Fruit fly (Drosophila melanogaster) whole organism, wandering third instar larva: ENCODE data around the gene CG42512.

Experiments
- CG32264 ChIP-seq: fragments of 200-800 bp; sonication (Bioruptor generic); optimal IDR thresholded peaks from 2 replicates; lab custom pipeline; 2016; ENCODE audit warnings: missing biosample characterization, missing genetic modification characterization
- CG9705 ChIP-seq: fragments of 200-800 bp; sonication (Bioruptor generic); optimal IDR thresholded peaks from 2 replicates; lab custom pipeline; 2018; ENCODE audit warnings: missing biosample characterization, mild to moderate bottlenecking, missing genetic modification characterization
- N ChIP-seq: fragments of >200 bp; optimal IDR thresholded peaks from 2 replicates; lab custom pipeline; 2018; ENCODE audit warnings: missing biosample characterization, missing external identifiers, missing genetic modification characterization
- Rel ChIP-seq, 2 experiments: fragments of 200-800 bp; sonication (Bioruptor generic) in 1 of 2; optimal IDR thresholded peaks; 2 replicates in 1 of 2; 3 replicates in 1 of 2; lab custom pipeline; 2016 to 2019; ENCODE audit warnings: mild to moderate bottlenecking in 2 of 2, missing biosample characterization in 2 of 2, missing genetic modification characterization in 2 of 2, moderate library complexity in 1 of 2
- Sp1 ChIP-seq: fragments of 200-800 bp; sonication (Bioruptor generic); optimal IDR thresholded peaks from 3 replicates; lab custom pipeline; 2019; ENCODE audit warnings: missing biosample characterization, mild to moderate bottlenecking, missing genetic modification characterization, moderate library complexity
- br ChIP-seq: fragments of 200-800 bp; sonication (Bioruptor generic); optimal IDR thresholded peaks from 2 replicates; lab custom pipeline; 2016; ENCODE audit warnings: missing biosample characterization, missing genetic modification characterization
- dmrt93B ChIP-seq: fragments of 200-800 bp; sonication (Bioruptor generic); optimal IDR thresholded peaks from 2 replicates; lab custom pipeline; 2018; ENCODE audit warnings: missing biosample characterization, mild to moderate bottlenecking, missing genetic modification characterization
- ey ChIP-seq: fragments of 200-800 bp; sonication (Bioruptor generic); optimal IDR thresholded peaks from 2 replicates; lab custom pipeline; 2016; ENCODE audit warnings: missing biosample characterization, missing genetic modification characterization
- fru ChIP-seq: fragments of 200-800 bp; sonication (Bioruptor generic); optimal IDR thresholded peaks from 3 replicates; lab custom pipeline; 2016; ENCODE audit warnings: missing biosample characterization, mild to moderate bottlenecking, missing genetic modification characterization
- h ChIP-seq: fragments of 200-800 bp; sonication (Bioruptor generic); optimal IDR thresholded peaks from 3 replicates; lab custom pipeline; 2016; ENCODE audit warnings: missing biosample characterization, mild to moderate bottlenecking, missing genetic modification characterization
- pan ChIP-seq: fragments of >200 bp; optimal IDR thresholded peaks from 2 replicates; lab custom pipeline; 2017
- sage ChIP-seq: fragments of 200-800 bp; sonication (Bioruptor generic); optimal IDR thresholded peaks from 2 replicates; lab custom pipeline; 2016; ENCODE audit warnings: missing biosample characterization, mild to moderate bottlenecking, missing genetic modification characterization
- sv ChIP-seq: fragments of 200-800 bp; sonication (Bioruptor generic); optimal IDR thresholded peaks from 3 replicates; lab custom pipeline; 2016; ENCODE audit warnings: missing biosample characterization, missing genetic modification characterization
- tai ChIP-seq: sonication (Bioruptor generic); optimal IDR thresholded peaks from 2 replicates; lab custom pipeline; 2016; ENCODE audit warnings: missing biosample characterization, missing genetic modification characterization

CG42512 gene

DNA sequence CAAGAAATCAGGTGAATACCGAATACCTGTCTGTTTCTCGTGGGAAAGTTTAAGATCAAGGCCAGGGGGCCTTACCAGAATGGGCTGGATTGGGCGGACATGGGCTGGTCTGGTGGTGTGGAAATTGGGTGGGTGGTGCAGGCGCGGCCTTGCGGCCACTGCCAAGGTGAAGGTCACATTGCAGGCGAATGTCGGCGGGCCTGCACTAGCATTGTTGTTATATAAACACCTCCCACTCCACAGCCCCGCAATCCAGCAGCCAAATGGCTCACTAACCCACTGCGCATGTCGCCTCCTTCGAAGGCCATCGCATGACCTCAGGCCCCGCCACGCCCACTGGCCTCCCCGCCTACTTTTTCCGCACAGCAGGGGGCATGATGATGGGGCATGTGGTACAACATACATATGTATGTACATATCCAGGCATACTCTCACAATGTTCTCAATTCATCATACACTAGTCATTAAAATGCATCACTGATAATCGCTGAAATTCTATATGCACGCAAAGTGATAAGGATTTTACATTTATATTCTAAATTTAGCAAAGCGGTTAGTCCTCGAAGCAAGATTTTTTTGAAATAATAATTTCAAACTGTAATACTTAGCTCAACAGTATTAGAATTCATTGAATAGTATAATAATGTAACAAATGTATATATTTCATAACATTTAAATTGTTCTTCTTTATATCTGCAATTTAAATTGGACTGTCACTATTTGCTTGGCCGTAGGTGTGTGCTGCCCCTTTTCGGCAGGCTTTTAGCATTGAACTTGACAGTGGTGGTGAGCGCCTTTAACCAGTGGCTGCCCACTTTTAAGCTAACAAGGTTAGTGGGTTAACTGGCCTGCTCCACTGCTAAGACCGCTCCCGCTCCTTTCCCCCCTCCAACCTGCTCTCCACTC, 45.7 kb downstream of the CG42512 start:
- TF ChIP-seq fru (no peak), N (GFP tag; lab: Kevin White, UChicago) (no peak)

DNA sequence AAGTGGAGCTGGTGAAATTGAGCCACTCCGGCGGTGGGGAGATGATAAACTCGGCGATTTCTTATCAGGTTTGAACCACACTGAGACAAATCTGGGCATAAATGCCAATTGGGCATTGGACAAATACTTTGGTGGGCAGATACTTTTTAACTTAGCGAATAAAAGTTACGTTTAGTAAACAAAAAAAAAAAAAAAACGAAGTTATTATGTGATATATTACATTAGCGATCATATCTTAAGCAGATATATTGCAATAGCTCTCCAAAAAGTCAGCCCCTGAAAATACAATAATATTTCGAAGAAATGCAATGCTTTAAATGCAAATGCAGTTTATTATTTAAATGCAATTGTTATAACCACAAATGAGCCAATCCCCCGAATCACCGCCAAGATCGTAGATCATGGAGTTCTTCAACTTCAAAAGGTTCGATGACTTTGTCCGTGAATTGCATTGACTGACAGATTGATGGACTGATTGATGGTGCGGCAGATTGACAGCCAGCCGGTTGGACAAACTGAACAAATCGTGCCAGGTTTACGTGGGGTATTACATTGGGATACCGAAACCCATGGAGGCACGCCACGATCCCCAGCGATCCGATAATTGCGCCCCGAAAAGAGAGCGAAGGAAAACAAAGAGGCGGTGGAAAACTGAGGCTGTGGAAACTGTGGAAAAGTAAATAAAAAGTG, 46.9 kb downstream of the CG42512 start:
- TF ChIP-seq Rel (GFP tag; optimal IDR thresholded peaks at IDR 0.05; lab: Kevin White, UChicago) (no peak), Rel (tag; optimal IDR thresholded peaks at IDR 0.05; lab: Kevin White, UChicago) (no peak), CG32264 (GFP tag; lab: Kevin White, UChicago) (no peak), ey (GFP tag; lab: Kevin White, UChicago) (no peak), CG9705 (GFP tag; lab: Kevin White, UChicago) (no peak), dmrt93B (no peak)

dm6 chrX:16700070-16700469, 48.9 kb downstream of the CG42512 start, which contains the start of gene CG9676:
Gene CG9676, minus strand, starts transcription at chrX:16700170.
- TF ChIP-seq sv (GFP tag; lab: Kevin White, UChicago) (no peak), h (no peak), sage (GFP tag; lab: Kevin White, UChicago) (no peak), pan (lab: Kevin White, UChicago) (no peak), br (GFP tag; lab: Kevin White, UChicago) (no peak), tai (GFP tag; lab: Kevin White, UChicago) (no peak), N (GFP tag; lab: Kevin White, UChicago) (no peak), Sp1 (GFP tag; lab: Kevin White, UChicago) (no peak)
- TF ChIP-seq, all 38 proteins: peak for 0

DNA sequence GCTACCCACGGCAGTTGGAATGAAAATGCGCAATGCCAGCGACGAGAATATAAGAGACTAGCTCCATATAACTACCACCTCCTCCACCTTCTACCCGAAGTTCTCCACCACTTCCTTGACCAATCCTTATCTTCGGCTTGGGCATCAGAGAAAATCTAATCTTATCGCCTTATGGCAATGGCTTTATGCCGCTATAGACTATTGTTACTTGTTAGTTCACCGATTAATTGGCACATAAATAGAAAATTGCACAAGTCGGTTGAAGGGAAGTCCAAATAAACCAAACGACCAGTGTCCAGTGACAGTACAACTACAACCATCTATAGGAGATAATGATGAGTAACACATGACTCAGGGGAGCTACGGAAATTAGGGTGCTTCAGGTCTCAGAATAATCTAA, 50.8 kb downstream of the CG42512 start, which contains the start of gene sphe:
TSS of gene sphe (minus strand) at position 32 of the 400 bp plus-strand sequence.
- TF ChIP-seq N (GFP tag; lab: Kevin White, UChicago) (no peak), dmrt93B (no peak)
